Fruit fly (Drosophila melanogaster) whole organism, adult: ENCODE results near the gene SkpE.

Experiments used
- CG12768 ChIP-seq: fragments of 200-800 bp; sonication (Bioruptor generic); optimal IDR thresholded peaks from 2 replicates; lab custom pipeline; 2017; ENCODE audit warnings: missing biosample characterization, missing genetic modification characterization, mild to moderate bottlenecking, moderate library complexity, missing genetic modification reagents
- CG5204 ChIP-seq: fragments of 200-800 bp; sonication (Bioruptor generic); optimal IDR thresholded peaks from 2 replicates; lab custom pipeline; 2016; ENCODE audit warnings: missing biosample characterization, missing genetic modification characterization
- CG7101 ChIP-seq: fragments of 200-800 bp; sonication (Bioruptor generic); optimal IDR thresholded peaks from 2 replicates; lab custom pipeline; 2018; ENCODE audit warnings: missing biosample characterization, mild to moderate bottlenecking, missing genetic modification characterization, moderate library complexity
- cnc ChIP-seq, 2 experiments: fragments of >200 bp; optimal IDR thresholded peaks; 2 replicates each; lab custom pipeline; 2017

DNA sequence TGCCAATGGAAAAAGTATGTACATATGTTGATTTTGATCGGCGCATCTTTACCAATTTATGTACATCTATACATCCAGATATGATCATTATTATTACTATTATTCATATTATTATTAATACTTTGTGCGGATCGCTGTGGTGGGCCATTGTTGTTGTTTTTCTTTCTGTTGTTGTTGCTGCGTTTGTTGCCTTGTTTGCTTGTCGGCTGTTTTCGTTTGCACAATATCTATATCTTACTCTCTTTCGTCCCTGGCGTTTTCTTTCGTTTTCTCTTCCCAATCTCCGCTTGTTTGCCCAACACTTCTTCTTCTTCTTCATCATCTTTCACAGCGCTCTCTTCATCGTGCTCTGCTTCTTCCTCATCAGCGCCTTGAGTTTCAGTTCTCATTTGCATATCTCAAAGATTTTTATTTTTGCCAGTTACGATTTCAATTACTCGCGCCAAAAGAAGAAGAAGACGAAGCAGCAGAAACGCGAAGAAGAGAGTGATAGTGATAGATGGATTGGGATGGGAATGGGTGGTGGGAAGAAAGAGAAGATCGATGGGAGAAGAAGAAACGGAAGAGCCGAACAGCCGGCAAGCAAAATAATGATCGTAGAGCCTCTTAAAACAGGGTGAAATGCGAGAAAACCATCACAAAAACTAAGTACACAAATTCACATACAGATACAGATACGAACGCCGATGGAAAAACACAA is 35.8 kb downstream of the SkpE start:
- TF ChIP-seq cnc (optimal IDR thresholded peaks at IDR 0.05; lab: Kevin White, UChicago): no peak
- TF ChIP-seq CG12768 (GFP tag; lab: Kevin White, UChicago): no peak
- no peak for TF ChIP-seq CG5204 (GFP tag; lab: Kevin White, UChicago)
- no peak for TF ChIP-seq CG7101 (tag; lab: Kevin White, UChicago)
